Fruit fly (Drosophila melanogaster) whole organism, embryonic: Measurements from ENCODE around the gene Pif1.

Source experiments
- Bteb2 ChIP-seq: fragments of 200-800 bp; sonication (Bioruptor generic); optimal IDR thresholded peaks from 2 replicates; lab custom pipeline; 2016; ENCODE audit warnings: missing biosample characterization, missing genetic modification characterization
- CG10267 ChIP-seq: fragments of 200-800 bp; sonication (Bioruptor generic); optimal IDR thresholded peaks from 2 replicates; lab custom pipeline; 2018; ENCODE audit warnings: missing biosample characterization, mild to moderate bottlenecking, missing genetic modification characterization, moderate library complexity
- CG10321 ChIP-seq: fragments of 200-800 bp; sonication (Bioruptor generic); IDR thresholded peaks from 2 replicates; pipeline ENCODE4 v1.3.6; 2022; ENCODE audit warnings: missing biosample characterization, missing genetic modification characterization
- CG11695 ChIP-seq: fragments of 200-800 bp; sonication (Bioruptor generic); IDR thresholded peaks from 3 replicates; pipeline ENCODE4 v1.3.6; 2022; ENCODE audit warnings: missing biosample characterization, missing genetic modification characterization
- CG13287 ChIP-seq: fragments of 200-800 bp; sonication (Bioruptor generic); IDR thresholded peaks from 2 replicates; pipeline ENCODE4 v1.3.6; 2022; ENCODE audit warnings: missing biosample characterization, missing genetic modification characterization; ENCODE audit not compliant: partially characterized antibody
- CG1603 ChIP-seq: fragments of 200-800 bp; sonication (Bioruptor generic); optimal IDR thresholded peaks from 2 replicates; lab custom pipeline; 2019; ENCODE audit warnings: missing biosample characterization, mild to moderate bottlenecking, missing genetic modification characterization, moderate library complexity
- CG17186 ChIP-seq: fragments of 200-800 bp; sonication (Bioruptor generic); optimal IDR thresholded peaks from 3 replicates; lab custom pipeline; 2017; ENCODE audit warnings: missing biosample characterization, missing genetic modification reagents, missing genetic modification characterization
- CG2116 ChIP-seq: fragments of 200-800 bp; sonication (Bioruptor generic); optimal IDR thresholded peaks from 3 replicates; lab custom pipeline; 2018; ENCODE audit warnings: missing biosample characterization, mild to moderate bottlenecking, missing genetic modification characterization
- CG4282 ChIP-seq: fragments of 200-800 bp; sonication (Bioruptor generic); optimal IDR thresholded peaks from 2 replicates; lab custom pipeline; 2016; ENCODE audit warnings: missing biosample characterization, missing genetic modification characterization
- CG4360 ChIP-seq: fragments of 200-800 bp; sonication (Bioruptor generic); IDR thresholded peaks from 2 replicates; pipeline ENCODE4 v1.3.6; 2022; ENCODE audit warnings: missing biosample characterization, missing genetic modification characterization
- CG5953 ChIP-seq: fragments of 200-800 bp; sonication (Bioruptor generic); IDR thresholded peaks from 2 replicates; pipeline ENCODE4 v1.3.6; 2022; ENCODE audit warnings: missing biosample characterization, missing genetic modification characterization
- CG6254 ChIP-seq: fragments of 200-800 bp; sonication (Bioruptor generic); optimal IDR thresholded peaks from 3 replicates; lab custom pipeline; 2017; ENCODE audit warnings: mild to moderate bottlenecking, missing biosample characterization, missing genetic modification reagents, missing genetic modification characterization
- CG8924 ChIP-seq: fragments of 200-800 bp; optimal IDR thresholded peaks from 3 replicates; lab custom pipeline; 2019; ENCODE audit warnings: missing biosample characterization, mild to moderate bottlenecking, missing genetic modification characterization, moderate library complexity
- CkIIα-i1 ChIP-seq: fragments of 200-800 bp; sonication (Bioruptor generic); IDR thresholded peaks from 2 replicates; pipeline ENCODE4 v1.3.6; 2022; ENCODE audit warnings: missing biosample characterization, missing genetic modification characterization
- Elba2 ChIP-seq: fragments of 200-800 bp; sonication (Bioruptor generic); optimal IDR thresholded peaks from 3 replicates; lab custom pipeline; 2016; ENCODE audit warnings: missing biosample characterization, missing genetic modification characterization
- Ets65A ChIP-seq: fragments of 200-800 bp; sonication (Bioruptor generic); peaks from one replicate; lab custom pipeline; 2016; ENCODE audit warnings: missing biosample characterization, missing genetic modification characterization
- Gsc ChIP-seq: fragments of 200-800 bp; sonication (Bioruptor generic); IDR thresholded peaks from 2 replicates; pipeline ENCODE4 v1.3.6; 2022; ENCODE audit warnings: missing biosample characterization, missing genetic modification characterization
- Hey ChIP-seq: fragments of 200-800 bp; sonication (Bioruptor generic); optimal IDR thresholded peaks from 3 replicates; lab custom pipeline; 2018; ENCODE audit warnings: missing biosample characterization, mild to moderate bottlenecking, missing genetic modification characterization
- HmgZ ChIP-seq: fragments of 200-800 bp; sonication (Bioruptor generic); optimal IDR thresholded peaks from 2 replicates; lab custom pipeline; 2018; ENCODE audit warnings: missing biosample characterization, mild to moderate bottlenecking, missing genetic modification characterization
- Hr3 ChIP-seq: fragments of 200-800 bp; sonication (Bioruptor generic); optimal IDR thresholded peaks from 3 replicates; lab custom pipeline; 2016; ENCODE audit warnings: missing biosample characterization, missing genetic modification characterization
- MBD-R2 ChIP-seq: fragments of 200-800 bp; sonication (Bioruptor generic); IDR thresholded peaks from 2 replicates; pipeline ENCODE4 v1.3.6; 2022; ENCODE audit warnings: missing biosample characterization, missing genetic modification characterization
- MESR4 ChIP-seq: fragments of 200-800 bp; sonication (Bioruptor generic); optimal IDR thresholded peaks from 2 replicates; lab custom pipeline; 2018; ENCODE audit warnings: missing biosample characterization, mild to moderate bottlenecking, missing genetic modification characterization, moderate library complexity
- Max ChIP-seq: fragments of 200-800 bp; sonication (Bioruptor generic); optimal IDR thresholded peaks from 2 replicates; lab custom pipeline; 2016; ENCODE audit warnings: missing biosample characterization, mild to moderate bottlenecking, missing genetic modification characterization
- PHDP ChIP-seq: fragments of 200-800 bp; sonication (Bioruptor generic); optimal IDR thresholded peaks from 3 replicates; lab custom pipeline; 2018; ENCODE audit warnings: missing biosample characterization, mild to moderate bottlenecking, missing genetic modification characterization, moderate library complexity
- Spps ChIP-seq: fragments of 200-800 bp; sonication (Bioruptor generic); optimal IDR thresholded peaks from 2 replicates; lab custom pipeline; 2018; ENCODE audit warnings: missing biosample characterization, mild to moderate bottlenecking, missing genetic modification characterization
- TFAM ChIP-seq: fragments of 200-800 bp; sonication (Bioruptor generic); optimal IDR thresholded peaks from 2 replicates; lab custom pipeline; 2017; ENCODE audit warnings: missing biosample characterization, missing genetic modification characterization, inconsistent platforms
- crp ChIP-seq, 2 experiments: fragments of 200-800 bp; sonication (Bioruptor generic); optimal IDR thresholded peaks; 2 replicates in 1 of 2; 3 replicates in 1 of 2; lab custom pipeline; 2017; ENCODE audit warnings: missing biosample characterization in 2 of 2, missing genetic modification characterization in 2 of 2, mild to moderate bottlenecking in 1 of 2, moderate library complexity in 1 of 2
- dm ChIP-seq: fragments of 200-800 bp; sonication (Bioruptor generic); optimal IDR thresholded peaks from 3 replicates; lab custom pipeline; 2016; ENCODE audit warnings: missing biosample characterization, missing genetic modification characterization
- exex ChIP-seq: fragments of 200-800 bp; sonication (Bioruptor generic); optimal IDR thresholded peaks from 4 replicates; lab custom pipeline; 2018; ENCODE audit warnings: missing biosample characterization, mild to moderate bottlenecking, missing genetic modification characterization, moderate library complexity
- gcm ChIP-seq: fragments of 200-800 bp; sonication (Bioruptor generic); optimal IDR thresholded peaks from 2 replicates; lab custom pipeline; 2019; ENCODE audit warnings: missing biosample characterization, mild to moderate bottlenecking, missing genetic modification characterization, moderate library complexity
- gro ChIP-seq: fragments of 200-800 bp; sonication (Bioruptor generic); optimal IDR thresholded peaks from 2 replicates; lab custom pipeline; 2016; ENCODE audit warnings: missing biosample characterization, missing genetic modification characterization
- ind ChIP-seq: fragments of 200-800 bp; sonication (Bioruptor generic); optimal IDR thresholded peaks from 3 replicates; lab custom pipeline; 2016; ENCODE audit warnings: missing biosample characterization, missing genetic modification characterization
- maf-S ChIP-seq: fragments of 200-800 bp; sonication (Bioruptor generic); optimal IDR thresholded peaks from 2 replicates; lab custom pipeline; 2016; ENCODE audit warnings: missing biosample characterization, missing genetic modification characterization
- phol ChIP-seq: fragments of 200-800 bp; sonication (Bioruptor generic); optimal IDR thresholded peaks from 3 replicates; lab custom pipeline; 2018; ENCODE audit warnings: missing biosample characterization, mild to moderate bottlenecking, missing genetic modification characterization, moderate library complexity
- sim ChIP-seq: fragments of 200-800 bp; sonication (Bioruptor generic); IDR thresholded peaks from 2 replicates; pipeline ENCODE4 v1.3.6; 2022; ENCODE audit warnings: missing biosample characterization, missing genetic modification characterization
- slbo ChIP-seq: fragments of 200-800 bp; sonication (Bioruptor generic); IDR thresholded peaks from 2 replicates; pipeline ENCODE4 v1.3.6; 2022; ENCODE audit warnings: missing biosample characterization, missing genetic modification characterization
- sqz ChIP-seq: fragments of 200-800 bp; sonication (Bioruptor generic); optimal IDR thresholded peaks from 3 replicates; lab custom pipeline; 2018; ENCODE audit warnings: missing biosample characterization, mild to moderate bottlenecking, missing genetic modification characterization
- stwl ChIP-seq: fragments of 200-800 bp; sonication (Bioruptor generic); optimal IDR thresholded peaks from 3 replicates; lab custom pipeline; 2018; ENCODE audit warnings: missing biosample characterization, mild to moderate bottlenecking, missing genetic modification characterization, moderate library complexity
- tio ChIP-seq: fragments of 200-800 bp; sonication (Bioruptor generic); optimal IDR thresholded peaks from 2 replicates; lab custom pipeline; 2017; ENCODE audit warnings: missing biosample characterization, missing genetic modification characterization, inconsistent platforms
- ttk ChIP-seq: fragments of 200-800 bp; sonication (Bioruptor generic); IDR thresholded peaks from 2 replicates; pipeline ENCODE4 v2.1.2; 2022; ENCODE audit warnings: missing biosample characterization, missing genetic modification characterization
- tx ChIP-seq: fragments of 200-800 bp; sonication (Bioruptor generic); optimal IDR thresholded peaks from 2 replicates; lab custom pipeline; 2016; ENCODE audit warnings: missing biosample characterization, missing genetic modification characterization
- zen ChIP-seq: fragments of 200-800 bp; sonication (Bioruptor generic); optimal IDR thresholded peaks from 3 replicates; lab custom pipeline; 2018; ENCODE audit warnings: missing biosample characterization, mild to moderate bottlenecking, missing genetic modification characterization, moderate library complexity

The Pif1 gene

DNA sequence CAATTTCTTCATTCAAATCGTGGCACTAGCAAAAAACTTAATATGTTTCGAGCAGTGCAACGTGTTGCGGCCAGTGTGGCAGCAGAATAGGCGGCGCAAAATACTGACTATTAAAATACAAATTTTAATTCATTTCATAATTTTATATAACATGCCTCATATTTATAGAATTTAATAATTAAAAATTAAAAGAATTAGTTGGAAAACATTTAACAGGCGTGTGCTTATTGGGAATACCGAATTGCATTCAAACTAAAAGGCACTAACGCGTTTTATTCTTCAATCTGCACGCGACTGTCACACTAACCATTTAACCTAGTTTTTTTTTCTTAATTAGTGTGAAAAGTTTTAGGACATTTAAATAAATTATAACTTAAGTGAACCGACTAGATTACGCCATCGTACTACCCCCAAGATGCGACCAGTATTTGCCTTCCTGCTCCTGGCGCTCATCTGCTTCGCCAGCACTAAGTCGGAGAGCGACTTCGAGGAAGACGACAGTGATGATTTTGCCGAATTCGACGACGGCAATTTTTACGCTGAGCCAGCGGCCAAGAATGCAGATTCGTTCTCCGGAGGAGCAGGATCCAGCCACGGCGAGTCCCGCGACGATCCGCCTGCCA is 44.9 kb upstream of the Pif1 start, which contains the start of the genes LeuRS and CG17593 (continued):
- no peak for TF ChIP-seq CG1603 (tag; lab: Kevin White, UChicago)
- TF ChIP-seq CG4360 (GFP tag; lab: Robert Waterston, UW): no peak
- no peak for TF ChIP-seq CkIIα-i1 (GFP tag; lab: Robert Waterston, UW)
- no peak for TF ChIP-seq TFAM (GFP tag; lab: Kevin White, UChicago)
- TF ChIP-seq gro: no peak
- no peak for TF ChIP-seq slbo (GFP tag; lab: Robert Waterston, UW)
- TF ChIP-seq PHDP: no peak
- peak in 1 of 2 experiments; percentile 18 for TF ChIP-seq crp (GFP tag; optimal IDR thresholded peaks at IDR 0.05; lab: Kevin White, UChicago)
- TF ChIP-seq tx (GFP tag; lab: Kevin White, UChicago): no peak
- peak; percentile 11 for TF ChIP-seq CG8924 (tag; lab: Kevin White, UChicago)
- no peak for TF ChIP-seq ttk (GFP tag; lab: Robert Waterston, UW)
- TF ChIP-seq Spps: peak; percentile 38
- peak; percentile 37 for TF ChIP-seq phol (tag; lab: Kevin White, UChicago)
- peak; percentile 20 for TF ChIP-seq CG6254 (GFP tag; lab: Kevin White, UChicago)
- no peak for TF ChIP-seq HmgZ (tag; lab: Kevin White, UChicago)
- no peak for TF ChIP-seq Bteb2
- peak; percentile 5 for TF ChIP-seq Elba2 (GFP tag; lab: Kevin White, UChicago)
- no peak for TF ChIP-seq ind (GFP tag; lab: Kevin White, UChicago)
- no peak for TF ChIP-seq Hey (tag; lab: Kevin White, UChicago)
- no peak for TF ChIP-seq CG11695 (GFP tag; lab: Robert Waterston, UW)
- peak; percentile 58 for TF ChIP-seq Max (GFP tag; lab: Kevin White, UChicago)
- TF ChIP-seq CG4282 (GFP tag; lab: Kevin White, UChicago): no peak
- no peak for TF ChIP-seq sqz (GFP tag; lab: Kevin White, UChicago)
- no peak for TF ChIP-seq CG5953 (GFP tag; lab: Robert Waterston, UW)
- TF ChIP-seq CG2116: peak; percentile 24
- no peak for TF ChIP-seq sim (GFP tag; lab: Robert Waterston, UW)
- peak; percentile 70 for TF ChIP-seq Ets65A (GFP tag; lab: Kevin White, UChicago)
- peak; percentile 29 for TF ChIP-seq zen (tag; lab: Kevin White, UChicago)
- TF ChIP-seq MBD-R2: peak; percentile 61
- TF ChIP-seq CG17186: peak; percentile 16
- TF ChIP-seq dm (GFP tag; lab: Kevin White, UChicago): peak; percentile 39
- no peak for TF ChIP-seq tio
- TF ChIP-seq CG13287: peak; percentile 44; the same call in 1 of the 2 replicates
- no peak for TF ChIP-seq CG10321
- no peak for TF ChIP-seq Gsc (GFP tag; lab: Robert Waterston, UW)
- peak; percentile 72 for TF ChIP-seq stwl (tag; lab: Kevin White, UChicago)
- TF ChIP-seq Hr3: peak; percentile 74
- TF ChIP-seq MESR4 (GFP tag; lab: Kevin White, UChicago): peak; percentile 67
- TF ChIP-seq maf-S (GFP tag; lab: Kevin White, UChicago): no peak
- TF ChIP-seq CG10267 (tag; lab: Kevin White, UChicago): peak; percentile 60
- TF ChIP-seq exex: peak; percentile 20
- TF ChIP-seq gcm: no peak
- TF ChIP-seq, all 482 proteins: peak for 40
